Worm (Caenorhabditis elegans) whole organism, mixed stage, embryonic: ENCODE measurements around the gene srt-32.

ENCODE experiments used
- elt-1 ChIP-seq: sonication (generic microtip); optimal IDR thresholded peaks from 2 replicates; lab custom pipeline; 2017; ENCODE audit warnings: missing genetic modification characterization, mild to moderate bottlenecking, missing compliant biosample characterization, antibody characterized with exemption, moderate library complexity, borderline replicate concordance; ENCODE audit not compliant: insufficient read depth
- elt-3 ChIP-seq: fragments of 150-350 bp; optimal IDR thresholded peaks from 2 replicates; lab custom pipeline; 2014; ENCODE audit warnings: missing biosample characterization, missing genetic modification characterization
- pha-4 ChIP-seq: fragments of 150-350 bp; optimal IDR thresholded peaks from 2 replicates; lab custom pipeline; 2018; ENCODE audit warnings: missing biosample characterization, missing genetic modification reagents, missing genetic modification characterization
- snpc-4 ChIP-seq: fragments of 150-350 bp; optimal IDR thresholded peaks from 2 replicates; lab custom pipeline; 2014; ENCODE audit warnings: missing biosample characterization, missing genetic modification characterization
- unc-39 ChIP-seq: fragments of 150-350 bp; optimal IDR thresholded peaks from 2 replicates; lab custom pipeline; 2014; ENCODE audit warnings: missing biosample characterization, missing genetic modification characterization

ce11 chrV:14603755-14604154, 44.3 kb downstream of the srt-32 start:
- TF ChIP-seq pha-4 (tag; lab: Kevin White, UChicago): no peak
- TF ChIP-seq unc-39 (tag; lab: Kevin White, UChicago): no peak
- no peak for TF ChIP-seq elt-3 (tag; lab: Kevin White, UChicago)
- no peak for TF ChIP-seq elt-1 (tag; lab: Kevin White, UChicago)
- TF ChIP-seq snpc-4 (tag; lab: Kevin White, UChicago): no peak
